Fruit fly (Drosophila melanogaster) whole organism, embryonic: Measurements from ENCODE around the gene CG43089.

Experiments used
- BEAF-32 ChIP-seq: fragments of 200-800 bp; sonication (Bioruptor generic); optimal IDR thresholded peaks from 3 replicates; lab custom pipeline; 2017; ENCODE audit warnings: missing biosample characterization, missing genetic modification characterization, mild to moderate bottlenecking, moderate library complexity, missing genetic modification reagents
- CG10366 ChIP-seq: fragments of 200-800 bp; sonication (Bioruptor generic); IDR thresholded peaks from 2 replicates; pipeline ENCODE4 v1.3.6; 2022; ENCODE audit warnings: missing biosample characterization, missing genetic modification characterization
- CG11093 ChIP-seq: fragments of 200-800 bp; sonication (Bioruptor generic); IDR thresholded peaks from 3 replicates; pipeline ENCODE4 v1.3.6; 2022; ENCODE audit warnings: missing biosample characterization, missing genetic modification characterization
- CG11504 ChIP-seq: fragments of 200-800 bp; sonication (Bioruptor generic); optimal IDR thresholded peaks from 3 replicates; lab custom pipeline; 2019; ENCODE audit warnings: missing biosample characterization, mild to moderate bottlenecking, missing genetic modification characterization, moderate library complexity
- CG11560 ChIP-seq: fragments of 200-800 bp; sonication (Bioruptor generic); IDR thresholded peaks from 3 replicates; pipeline ENCODE4 v1.3.6; 2022; ENCODE audit warnings: missing biosample characterization, missing genetic modification characterization
- CG11696 ChIP-seq: fragments of 200-800 bp; sonication (Bioruptor generic); IDR thresholded peaks from 2 replicates; pipeline ENCODE4 v1.3.6; 2022; ENCODE audit warnings: missing biosample characterization, missing genetic modification characterization
- CG1233 ChIP-seq: fragments of 200-800 bp; sonication (Bioruptor generic); optimal IDR thresholded peaks from 4 replicates; lab custom pipeline; 2018; ENCODE audit warnings: missing biosample characterization, mild to moderate bottlenecking, missing genetic modification characterization
- CG17612 ChIP-seq: fragments of 200-800 bp; sonication (Bioruptor generic); IDR thresholded peaks from 2 replicates; pipeline ENCODE4 v1.3.6; 2022; ENCODE audit warnings: missing biosample characterization, missing genetic modification characterization
- CG2875 ChIP-seq: fragments of 200-800 bp; sonication (Bioruptor generic); optimal IDR thresholded peaks from 2 replicates; lab custom pipeline; 2017; ENCODE audit warnings: missing biosample characterization, mild to moderate bottlenecking, missing genetic modification characterization, missing genetic modification reagents
- CG33213 ChIP-seq: fragments of 200-800 bp; sonication (Bioruptor generic); optimal IDR thresholded peaks from 3 replicates; lab custom pipeline; 2016; ENCODE audit warnings: missing biosample characterization, missing genetic modification characterization
- CG34422 ChIP-seq: fragments of 200-800 bp; sonication (Bioruptor generic); IDR thresholded peaks from 3 replicates; pipeline ENCODE4 v1.3.6; 2022; ENCODE audit warnings: missing biosample characterization, missing genetic modification characterization
- CG3995 ChIP-seq: fragments of 200-800 bp; sonication (Bioruptor generic); optimal IDR thresholded peaks from 3 replicates; lab custom pipeline; 2016; ENCODE audit warnings: missing biosample characterization, missing genetic modification characterization
- CG4282 ChIP-seq: fragments of 200-800 bp; sonication (Bioruptor generic); optimal IDR thresholded peaks from 2 replicates; lab custom pipeline; 2016; ENCODE audit warnings: missing biosample characterization, missing genetic modification characterization
- CG43689 ChIP-seq: fragments of 200-800 bp; sonication (Bioruptor generic); IDR thresholded peaks from 2 replicates; pipeline ENCODE4 v1.3.6; 2022; ENCODE audit warnings: missing biosample characterization, missing genetic modification characterization
- CG4424 ChIP-seq: fragments of 200-800 bp; sonication (Bioruptor generic); optimal IDR thresholded peaks from 3 replicates; lab custom pipeline; 2016; ENCODE audit warnings: missing biosample characterization, missing genetic modification characterization
- CG6254 ChIP-seq: fragments of 200-800 bp; sonication (Bioruptor generic); optimal IDR thresholded peaks from 3 replicates; lab custom pipeline; 2017; ENCODE audit warnings: mild to moderate bottlenecking, missing biosample characterization, missing genetic modification reagents, missing genetic modification characterization
- CG8089 ChIP-seq: fragments of 200-800 bp; sonication (Bioruptor generic); optimal IDR thresholded peaks from 3 replicates; lab custom pipeline; 2016; ENCODE audit warnings: missing biosample characterization, missing genetic modification characterization
- CG8924 ChIP-seq: fragments of 200-800 bp; optimal IDR thresholded peaks from 3 replicates; lab custom pipeline; 2019; ENCODE audit warnings: missing biosample characterization, mild to moderate bottlenecking, missing genetic modification characterization, moderate library complexity
- CG9215 ChIP-seq: fragments of 200-800 bp; sonication (Bioruptor generic); IDR thresholded peaks from 2 replicates; pipeline ENCODE4 v1.3.6; 2022; ENCODE audit warnings: missing biosample characterization, missing genetic modification characterization
- CG9932 ChIP-seq: fragments of 200-800 bp; sonication (Bioruptor generic); IDR thresholded peaks from 2 replicates; pipeline ENCODE4 v1.3.6; 2022; ENCODE audit warnings: missing biosample characterization, missing genetic modification characterization
- CHES-1-like ChIP-seq: fragments of 200-800 bp; sonication (Bioruptor generic); optimal IDR thresholded peaks from 2 replicates; lab custom pipeline; 2016; ENCODE audit warnings: missing biosample characterization, missing genetic modification characterization
- CTCF ChIP-seq: fragments of 200-800 bp; sonication (Bioruptor generic); optimal IDR thresholded peaks from 2 replicates; lab custom pipeline; 2017; ENCODE audit warnings: missing biosample characterization, mild to moderate bottlenecking, missing genetic modification characterization, moderate library complexity
- Drgx ChIP-seq: fragments of 200-800 bp; sonication (Bioruptor generic); IDR thresholded peaks from 2 replicates; pipeline ENCODE4 v1.3.6; 2022; ENCODE audit warnings: missing biosample characterization, missing genetic modification characterization
- Ets65A ChIP-seq: fragments of 200-800 bp; sonication (Bioruptor generic); peaks from one replicate; lab custom pipeline; 2016; ENCODE audit warnings: missing biosample characterization, missing genetic modification characterization
- Hey ChIP-seq: fragments of 200-800 bp; sonication (Bioruptor generic); optimal IDR thresholded peaks from 3 replicates; lab custom pipeline; 2018; ENCODE audit warnings: missing biosample characterization, mild to moderate bottlenecking, missing genetic modification characterization
- MBD-R2 ChIP-seq: fragments of 200-800 bp; sonication (Bioruptor generic); IDR thresholded peaks from 2 replicates; pipeline ENCODE4 v1.3.6; 2022; ENCODE audit warnings: missing biosample characterization, missing genetic modification characterization
- MESR4 ChIP-seq: fragments of 200-800 bp; sonication (Bioruptor generic); optimal IDR thresholded peaks from 2 replicates; lab custom pipeline; 2018; ENCODE audit warnings: missing biosample characterization, mild to moderate bottlenecking, missing genetic modification characterization, moderate library complexity
- Nf-YB ChIP-seq: fragments of 200-800 bp; sonication (Bioruptor generic); optimal IDR thresholded peaks from 3 replicates; lab custom pipeline; 2019; ENCODE audit warnings: missing biosample characterization, mild to moderate bottlenecking, missing genetic modification characterization, moderate library complexity
- Ptx1 ChIP-seq: fragments of 200-800 bp; sonication (Bioruptor generic); IDR thresholded peaks from 2 replicates; pipeline ENCODE4 v1.3.6; 2022; ENCODE audit warnings: missing biosample characterization, missing genetic modification characterization
- Rx ChIP-seq: fragments of 200-800 bp; sonication (Bioruptor generic); IDR thresholded peaks from 2 replicates; pipeline ENCODE4 v1.3.6; 2022; ENCODE audit warnings: missing biosample characterization, missing genetic modification characterization
- Sox102F ChIP-seq: fragments of 200-800 bp; sonication (Bioruptor generic); optimal IDR thresholded peaks from 2 replicates; lab custom pipeline; 2018; ENCODE audit warnings: missing biosample characterization, mild to moderate bottlenecking, missing genetic modification characterization, moderate library complexity
- Tbp ChIP-seq: fragments of >200 bp; optimal IDR thresholded peaks from 2 replicates; lab custom pipeline; 2018; ENCODE audit warnings: missing biosample characterization, missing genetic modification characterization
- Usf ChIP-seq: fragments of 200-800 bp; sonication (Bioruptor generic); optimal IDR thresholded peaks from 2 replicates; lab custom pipeline; 2017; ENCODE audit warnings: missing genotype, missing biosample characterization, missing genetic modification characterization
- Xbp1 ChIP-seq: fragments of 200-800 bp; sonication (Bioruptor generic); optimal IDR thresholded peaks from 3 replicates; lab custom pipeline; 2016; ENCODE audit warnings: missing biosample characterization, mild to moderate bottlenecking, missing genetic modification characterization
- bsh ChIP-seq, 2 experiments: fragments of 200-800 bp; sonication (Bioruptor generic); optimal IDR thresholded peaks; 2 replicates each; lab custom pipeline; 2017 to 2018; ENCODE audit warnings: mild to moderate bottlenecking in 2 of 2, missing biosample characterization in 2 of 2, missing genetic modification characterization in 2 of 2, moderate library complexity in 1 of 2
- cas ChIP-seq: fragments of 200-800 bp; sonication (Bioruptor generic); IDR thresholded peaks from 2 replicates; pipeline ENCODE4 v1.3.6; 2022; ENCODE audit warnings: missing biosample characterization, missing genetic modification characterization
- chinmo ChIP-seq: fragments of 200-800 bp; sonication (Bioruptor generic); IDR thresholded peaks from 4 replicates; pipeline ENCODE4 v1.3.6; 2022; ENCODE audit warnings: missing biosample characterization, missing genetic modification characterization; ENCODE audit not compliant: partially characterized antibody
- chm ChIP-seq: fragments of 200-800 bp; sonication (Bioruptor generic); IDR thresholded peaks from 2 replicates; pipeline ENCODE4 v1.3.6; 2022; ENCODE audit warnings: missing biosample characterization, missing genetic modification characterization
- ci ChIP-seq: fragments of 200-800 bp; sonication (Bioruptor generic); IDR thresholded peaks from 3 replicates; pipeline ENCODE4 v1.3.6; 2022; ENCODE audit warnings: missing biosample characterization, missing genetic modification characterization
- gcm ChIP-seq: fragments of 200-800 bp; sonication (Bioruptor generic); optimal IDR thresholded peaks from 2 replicates; lab custom pipeline; 2019; ENCODE audit warnings: missing biosample characterization, mild to moderate bottlenecking, missing genetic modification characterization, moderate library complexity
- lab ChIP-seq: fragments of 200-800 bp; sonication (Bioruptor generic); optimal IDR thresholded peaks from 3 replicates; lab custom pipeline; 2017; ENCODE audit warnings: missing biosample characterization, missing genetic modification characterization, mild to moderate bottlenecking, moderate library complexity, missing genetic modification reagents
- sens ChIP-seq: fragments of 200-800 bp; sonication (Bioruptor generic); peaks from one replicate; lab custom pipeline; 2016; ENCODE audit warnings: missing biosample characterization, missing genetic modification characterization
- sisA ChIP-seq: fragments of 200-800 bp; sonication (Bioruptor generic); IDR thresholded peaks from 2 replicates; pipeline ENCODE4 v1.3.6; 2022; ENCODE audit warnings: missing biosample characterization, missing genetic modification characterization
- sob ChIP-seq: fragments of 200-800 bp; sonication (Bioruptor generic); IDR thresholded peaks from 2 replicates; pipeline ENCODE4 v1.3.6; 2022; ENCODE audit warnings: missing biosample characterization, missing genetic modification characterization
- stwl ChIP-seq: fragments of 200-800 bp; sonication (Bioruptor generic); optimal IDR thresholded peaks from 3 replicates; lab custom pipeline; 2018; ENCODE audit warnings: missing biosample characterization, mild to moderate bottlenecking, missing genetic modification characterization, moderate library complexity
- wor ChIP-seq: fragments of 200-800 bp; sonication (Bioruptor generic); IDR thresholded peaks from 2 replicates; pipeline ENCODE4 v1.3.6; 2022; ENCODE audit warnings: missing biosample characterization, missing genetic modification characterization

The CG43089 gene

dm6 chr3L:3691639-3692038 lies 22.2 kb upstream of the CG43089 start (continued):
- TF ChIP-seq chinmo (GFP tag; lab: Robert Waterston, UW), result 0 out of 4 replicates have a peak, but pooled peaks have one; percentile 42
- TF ChIP-seq MESR4, result no peak

- no peak for TF ChIP-seq CG9932 (GFP tag; lab: Robert Waterston, UW)
- TF ChIP-seq gcm, result no peak
- TF ChIP-seq CG43689 (GFP tag; lab: Robert Waterston, UW), result no peak
- TF ChIP-seq CG11696 (GFP tag; lab: Robert Waterston, UW), result no peak
- TF ChIP-seq CG11093 (GFP tag; lab: Robert Waterston, UW), result no peak
- TF ChIP-seq Xbp1 (GFP tag; lab: Kevin White, UChicago), result no peak
- no peak for TF ChIP-seq chm
These were observed 18.4 kb upstream of the CG43089 start for dm6 chr3L:3695379-3695778.

DNA sequence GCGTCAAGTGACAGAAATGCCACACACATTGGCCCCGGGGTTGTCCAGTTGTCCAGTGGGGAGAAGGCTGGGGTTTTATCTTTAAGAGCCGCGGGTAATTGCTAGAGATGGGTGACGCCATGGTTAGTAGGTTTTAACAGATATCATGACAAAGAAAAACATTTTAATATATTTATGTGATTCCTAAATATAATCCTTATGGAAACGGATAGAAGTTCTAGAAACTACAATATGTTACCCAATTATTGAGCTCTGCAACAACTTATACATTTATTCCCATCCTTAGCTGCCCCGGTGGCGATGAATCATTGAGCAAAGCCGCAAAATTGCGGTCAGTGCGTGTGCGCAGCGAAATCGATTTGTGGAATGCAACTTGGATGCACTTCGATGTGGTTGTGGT lies 11.8 kb upstream of the CG43089 start:
- TF ChIP-seq CHES-1-like (GFP tag; lab: Kevin White, UChicago), result no peak
- no peak for TF ChIP-seq Usf (GFP tag; lab: Kevin White, UChicago)
- peak; percentile 29; the same call in 1 of the 2 replicates for TF ChIP-seq Drgx
- TF ChIP-seq Ets65A (GFP tag; lab: Kevin White, UChicago), result peak; percentile 66
- no peak for TF ChIP-seq CG10366 (GFP tag; lab: Robert Waterston, UW)
- no peak for TF ChIP-seq CG33213 (GFP tag; lab: Kevin White, UChicago)
- TF ChIP-seq cas, result no peak
- no peak for TF ChIP-seq CG8924 (tag; lab: Kevin White, UChicago)
- TF ChIP-seq, all 482 proteins: peak for 2

DNA sequence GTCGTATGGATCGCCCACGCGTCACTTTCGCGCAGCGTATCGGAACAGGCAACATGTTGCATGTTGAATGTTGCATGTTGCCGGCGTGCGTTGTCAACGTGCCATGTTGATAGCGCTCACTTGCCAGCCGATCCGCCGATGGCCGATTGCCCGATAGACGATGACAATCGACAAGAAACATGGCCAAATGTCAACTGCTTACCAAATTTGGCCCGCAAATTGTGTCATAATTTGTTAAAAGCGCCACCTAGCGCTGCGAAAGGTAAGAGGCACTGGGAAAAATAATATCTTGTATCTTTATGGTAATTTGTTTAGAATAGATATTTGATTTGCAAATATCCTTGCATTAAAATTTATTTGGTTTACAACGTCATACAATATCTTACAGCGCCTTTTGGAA lies 11.3 kb upstream of the CG43089 start:
- TF ChIP-seq CTCF (GFP tag; lab: Kevin White, UChicago), result peak; percentile 67
- peak; percentile 55 for TF ChIP-seq CG11504 (tag; lab: Kevin White, UChicago)
- 0 out of 2 replicates have a peak, but pooled peaks have one; percentile 8 for TF ChIP-seq CG9215
- TF ChIP-seq CG3995, result no peak
- peak; percentile 25 for TF ChIP-seq sens (GFP tag; lab: Kevin White, UChicago)
- peak; percentile 16 for TF ChIP-seq stwl (tag; lab: Kevin White, UChicago)

DNA sequence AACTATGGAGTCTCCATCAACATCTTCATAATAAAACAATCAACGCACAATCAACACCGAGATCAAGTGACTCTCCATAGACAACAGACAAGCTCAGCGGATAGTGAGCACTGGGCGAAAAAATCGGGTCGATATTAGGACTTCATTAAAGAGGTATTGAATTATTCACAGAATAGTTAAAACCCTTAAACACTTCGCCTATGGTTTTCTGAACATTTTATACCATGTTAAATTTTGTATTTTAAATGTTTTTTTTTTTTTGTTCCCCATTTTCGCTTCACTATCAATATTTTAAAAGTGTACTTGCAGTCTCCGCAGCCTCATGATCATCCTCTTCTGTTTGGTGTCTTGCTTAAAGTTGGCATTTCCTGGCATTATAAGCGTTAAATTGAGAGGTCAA lies 7.9 kb upstream of the CG43089 start:
- TF ChIP-seq MBD-R2 (GFP tag; lab: Robert Waterston, UW), result no peak
- TF ChIP-seq Rx (GFP tag; lab: Robert Waterston, UW), result no peak
- no peak for TF ChIP-seq BEAF-32 (GFP tag; lab: Kevin White, UChicago)
- TF ChIP-seq wor, result 0 out of 2 replicates have a peak, but pooled peaks have one; percentile 15
- no peak for TF ChIP-seq lab (GFP tag; lab: Kevin White, UChicago)
- no peak for TF ChIP-seq CG6254 (GFP tag; lab: Kevin White, UChicago)
- no peak for TF ChIP-seq Tbp
- TF ChIP-seq CG8089 (GFP tag; lab: Kevin White, UChicago), result no peak
- no peak for TF ChIP-seq CG4282
- TF ChIP-seq Nf-YB (GFP tag; lab: Kevin White, UChicago), result no peak
- no peak for TF ChIP-seq CG11560 (tag; lab: Robert Waterston, UW)
- no peak for TF ChIP-seq sisA (GFP tag; lab: Robert Waterston, UW)
- TF ChIP-seq CG1233 (GFP tag; lab: Kevin White, UChicago), result no peak
- no peak for TF ChIP-seq Hey (tag; lab: Kevin White, UChicago)
- TF ChIP-seq CG2875, result no peak
- no peak for TF ChIP-seq sob (GFP tag; lab: Robert Waterston, UW)
- TF ChIP-seq ci (GFP tag; lab: Robert Waterston, UW), result 0 out of 3 replicates have a peak, but pooled peaks have one; percentile 51
- TF ChIP-seq Sox102F (GFP tag; lab: Kevin White, UChicago), result peak; percentile 53
- no peak for TF ChIP-seq CG17612 (GFP tag; lab: Robert Waterston, UW)
- TF ChIP-seq CG11504 (tag; lab: Kevin White, UChicago), result peak; percentile 24
- TF ChIP-seq CG4424 (GFP tag; lab: Kevin White, UChicago), result no peak
- TF ChIP-seq CG10366 (GFP tag; lab: Robert Waterston, UW), result peak; percentile 14; the same call in 1 of the 2 replicates
- TF ChIP-seq CG34422 (GFP tag; lab: Robert Waterston, UW), result no peak
- TF ChIP-seq sens (GFP tag; lab: Kevin White, UChicago), result peak; percentile 66
- TF ChIP-seq bsh (GFP tag; optimal IDR thresholded peaks at IDR 0.05; lab: Kevin White, UChicago), result peak in 1 of 2 experiments; percentile 14
- peak; percentile 60 for TF ChIP-seq Ptx1
